Fruit fly (Drosophila melanogaster): ENCODE measurements around the gene CG42578.

The CG42578 gene

dm6 chrX:20447865-20448584 is 1.9 kb downstream of the CG42578 start:
- TF ChIP-seq CG8478 (optimal IDR thresholded peaks at IDR 0.05) (no peak), CTCF (optimal IDR thresholded peaks at IDR 0.05) (no peak)

dm6 chrX:20448828-20449427 is 2.8 kb downstream of the CG42578 start, which contains the start of gene tbc:
TSS of gene tbc (plus strand) at chrX:20449331.
- no peak for TF ChIP-seq CTCF (optimal IDR thresholded peaks at IDR 0.05)
- TF ChIP-seq CG8478 (optimal IDR thresholded peaks at IDR 0.05): no peak

dm6 chrX:20466382-20466928 is 20.3 kb downstream of the CG42578 start:
- no peak for TF ChIP-seq CTCF (optimal IDR thresholded peaks at IDR 0.05)

- no peak for TF ChIP-seq CTCF (optimal IDR thresholded peaks at IDR 0.05)
- no peak for TF ChIP-seq CG8478 (optimal IDR thresholded peaks at IDR 0.05)
Observed at dm6 chrX:20467155-20467554, 21.0 kb downstream of the CG42578 start, which contains the start of gene GstT3. TSS of gene GstT3 (plus strand) at chrX:20467455.

dm6 chrX:20468192-20468591 is 22.0 kb downstream of the CG42578 start:
- no peak for TF ChIP-seq CG8478 (optimal IDR thresholded peaks at IDR 0.05)
- no peak for TF ChIP-seq CTCF (optimal IDR thresholded peaks at IDR 0.05)

- TF ChIP-seq CTCF (optimal IDR thresholded peaks at IDR 0.05): no peak
Observed at dm6 chrX:20470701-20471100, 24.5 kb downstream of the CG42578 start.

dm6 chrX:20478674-20479073 is 32.5 kb downstream of the CG42578 start:
- TF ChIP-seq CG8478 (optimal IDR thresholded peaks at IDR 0.05): no peak
- TF ChIP-seq CTCF (optimal IDR thresholded peaks at IDR 0.05): no peak

- TF ChIP-seq CTCF (optimal IDR thresholded peaks at IDR 0.05) (no peak), CG8478 (optimal IDR thresholded peaks at IDR 0.05) (no peak)
Observed at dm6 chrX:20480382-20480781, 34.2 kb downstream of the CG42578 start.

dm6 chrX:20481404-20481803 is 35.2 kb downstream of the CG42578 start:
- TF ChIP-seq CG8478 (optimal IDR thresholded peaks at IDR 0.05) (no peak), CTCF (optimal IDR thresholded peaks at IDR 0.05) (no peak)

- no peak for TF ChIP-seq CTCF (optimal IDR thresholded peaks at IDR 0.05)
- no peak for TF ChIP-seq CG8478 (optimal IDR thresholded peaks at IDR 0.05)
Observed at dm6 chrX:20482790-20483564, 36.8 kb downstream of the CG42578 start.

- TF ChIP-seq CG8478 (optimal IDR thresholded peaks at IDR 0.05) (no peak), CTCF (optimal IDR thresholded peaks at IDR 0.05) (no peak)
Observed at dm6 chrX:20485880-20486279, 39.7 kb downstream of the CG42578 start, which contains the start of gene CG15461. TSS of gene CG15461 (plus strand) at chrX:20486180.

- no peak for TF ChIP-seq CTCF (optimal IDR thresholded peaks at IDR 0.05)
- no peak for TF ChIP-seq CG8478 (optimal IDR thresholded peaks at IDR 0.05)
Observed at dm6 chrX:20488701-20489122, 42.5 kb downstream of the CG42578 start.

dm6 chrX:20489382-20489994 is 43.3 kb downstream of the CG42578 start:
- TF ChIP-seq CTCF (optimal IDR thresholded peaks at IDR 0.05): no peak
- TF ChIP-seq CG8478 (optimal IDR thresholded peaks at IDR 0.05): no peak

- TF ChIP-seq CG8478 (optimal IDR thresholded peaks at IDR 0.05): no peak
- TF ChIP-seq CTCF (optimal IDR thresholded peaks at IDR 0.05): no peak
Observed at dm6 chrX:20489995-20490393, 43.8 kb downstream of the CG42578 start.

dm6 chrX:20490883-20491282 is 44.7 kb downstream of the CG42578 start:
- no peak for TF ChIP-seq CG8478 (optimal IDR thresholded peaks at IDR 0.05)
- TF ChIP-seq CTCF (optimal IDR thresholded peaks at IDR 0.05): no peak

Measured in S2 (cell line).